Fruit fly (Drosophila melanogaster): ENCODE results near the gene CG33253.

Gene CG33253

dm6 chrX:19179696-19180255, 3.4 kb upstream of the CG33253 start, which contains the start of the genes CG7556 and CG7453 (continued):
- TF ChIP-seq D19B (GFP tag; optimal IDR thresholded peaks at IDR 0.05) (peak; percentile 39), eve (GFP tag; optimal IDR thresholded peaks at IDR 0.05) (no peak), CG17328 (GFP tag; IDR thresholded peaks at IDR 0.05) (0 out of 2 replicates have a peak, but pooled peaks have one; percentile 27), sc (optimal IDR thresholded peaks at IDR 0.05) (no peak), sc (GFP tag; optimal IDR thresholded peaks at IDR 0.05) (peak; percentile 46), cg (GFP tag; optimal IDR thresholded peaks at IDR 0.05) (peak; percentile 76), inv (GFP tag; IDR thresholded peaks at IDR 0.05; ENCODE audit: partially characterized antibody) (no peak), Opbp (GFP tag; IDR thresholded peaks at IDR 0.05; ENCODE audit: partially characterized antibody) (no peak), CG18599 (GFP tag; optimal IDR thresholded peaks at IDR 0.05) (peak; percentile 74), CG15011 (GFP tag; optimal IDR thresholded peaks at IDR 0.05) (peak; percentile 54), ase (GFP tag; IDR thresholded peaks at IDR 0.05) (peak; percentile 24; the same call in 1 of the 3 replicates), CG1233 (GFP tag; optimal IDR thresholded peaks at IDR 0.05) (peak; percentile 65), Dp (GFP tag; optimal IDR thresholded peaks at IDR 0.05) (peak; percentile 14), exex (tag; optimal IDR thresholded peaks at IDR 0.05) (no peak), prd (optimal IDR thresholded peaks at IDR 0.05) (no peak), prd (GFP tag; IDR thresholded peaks at IDR 0.05) (peak; percentile 71), mld (GFP tag; IDR thresholded peaks at IDR 0.05; ENCODE audit: partially characterized antibody) (no peak), fd3F (GFP tag; optimal IDR thresholded peaks at IDR 0.05) (peak; percentile 44), Rfx (GFP tag; IDR thresholded peaks at IDR 0.05) (peak; percentile 69), Hand (GFP tag; optimal IDR thresholded peaks at IDR 0.05) (no peak), vfl (GFP tag; optimal IDR thresholded peaks at IDR 0.05) (peak; percentile 53), HLH54F (GFP tag; optimal IDR thresholded peaks at IDR 0.05) (peak; percentile 78), CG8359 (GFP tag; optimal IDR thresholded peaks at IDR 0.05; ENCODE audit: borderline replicate concordance) (no peak), CG12659 (GFP tag; optimal IDR thresholded peaks at IDR 0.05) (peak; percentile 78), stc (GFP tag; IDR thresholded peaks at IDR 0.05) (no peak), CG6175 (GFP tag; IDR thresholded peaks at IDR 0.05) (no peak), kni (GFP tag; optimal IDR thresholded peaks at IDR 0.05) (peak; percentile 7), phol (tag; optimal IDR thresholded peaks at IDR 0.05) (peak; percentile 80), emc (GFP tag; optimal IDR thresholded peaks at IDR 0.05) (peak; percentile 57), dan (GFP tag; IDR thresholded peaks at IDR 0.05) (no peak), Drgx (GFP tag; IDR thresholded peaks at IDR 0.05) (peak; percentile 32; the same call in 1 of the 2 replicates), Poxn (GFP tag; IDR thresholded peaks at IDR 0.05) (no peak), CG7357 (GFP tag; IDR thresholded peaks at IDR 0.05) (peak; percentile 51; the same call in 2 of the 3 replicates), fd64A (GFP tag; optimal IDR thresholded peaks at IDR 0.05) (no peak), jumu (GFP tag; optimal IDR thresholded peaks at IDR 0.05) (peak; percentile 75), CG9817 (tag; optimal IDR thresholded peaks at IDR 0.05) (peak; percentile 62), YL-1 (GFP tag; optimal IDR thresholded peaks at IDR 0.05) (peak; percentile 80), Sry-δ (GFP tag; optimal IDR thresholded peaks at IDR 0.05) (peak; percentile 67), Hr3 (GFP tag; optimal IDR thresholded peaks at IDR 0.05) (peak; percentile 77), CG11247 (GFP tag; IDR thresholded peaks at IDR 0.05) (peak; percentile 49; the same call in 1 of the 2 replicates), Trl (optimal IDR thresholded peaks at IDR 0.05) (no peak), Trl (GFP tag; optimal IDR thresholded peaks at IDR 0.05) (peak; percentile 62), Neu2 (GFP tag; optimal IDR thresholded peaks at IDR 0.05; ENCODE audit: borderline replicate concordance) (no peak), HHEX (GFP tag; optimal IDR thresholded peaks at IDR 0.05) (peak; percentile 37), peb (GFP tag; IDR thresholded peaks at IDR 0.05) (no peak; the same call in 1 of the 2 replicates), Aef1 (GFP tag; IDR thresholded peaks at IDR 0.05) (peak; percentile 55), CG2889 (GFP tag; IDR thresholded peaks at IDR 0.05) (0 out of 3 replicates have a peak, but pooled peaks have one; percentile 54), B-H1 (GFP tag; IDR thresholded peaks at IDR 0.05) (peak; percentile 27; the same call in 1 of the 3 replicates), Mad (GFP tag; optimal IDR thresholded peaks at IDR 0.05) (peak; percentile 60), CG18476 (GFP tag; optimal IDR thresholded peaks at IDR 0.05) (peak; percentile 79), CG10462 (GFP tag; optimal IDR thresholded peaks at IDR 0.05) (peak; percentile 59)

Data from whole organism, embryonic.